Fruit fly (Drosophila melanogaster) ovary, adult (tissue): ENCODE results near the gene CG17928.

Experiments used
- CG17801 ChIP-seq: fragments of 200-800 bp; optimal IDR thresholded peaks from 2 replicates; lab custom pipeline; 2019; ENCODE audit warnings: missing biosample characterization, mild to moderate bottlenecking, missing genetic modification characterization, moderate library complexity; ENCODE audit not compliant: partially characterized antibody

The CG17928 gene

DNA sequence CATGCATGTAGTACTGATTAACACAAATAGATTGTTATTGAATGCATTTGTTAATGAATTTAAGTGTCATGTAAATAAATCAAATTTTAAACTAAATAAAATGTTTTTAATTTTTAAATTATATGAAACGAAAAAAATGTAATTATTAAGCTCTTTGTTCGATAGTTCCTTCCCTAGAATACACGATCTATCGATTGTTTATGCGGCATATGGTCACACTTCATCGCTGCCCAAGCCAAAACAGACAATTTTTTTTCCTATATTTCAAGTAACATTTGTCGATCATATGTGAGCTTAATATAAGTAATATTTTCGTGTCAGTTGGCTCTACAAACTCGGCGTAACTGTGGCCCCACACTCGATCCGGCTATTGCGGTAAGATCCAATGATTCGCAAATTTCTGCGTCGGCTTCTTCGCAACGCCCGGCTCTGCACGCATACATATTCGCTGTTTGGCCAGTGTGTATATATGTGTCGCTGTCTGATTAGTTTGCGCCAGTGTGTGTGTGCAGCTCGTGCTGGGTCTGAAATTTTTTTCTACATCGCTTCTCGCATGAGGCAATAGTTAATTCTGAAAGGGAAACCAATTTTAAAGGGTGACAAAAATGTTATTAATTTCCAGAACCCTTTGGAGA, 35.6 kb downstream of the CG17928 start, which contains the start of gene AspRS-m:
Gene AspRS-m (plus strand): TSS at position 207 of the 635 bp plus-strand sequence.
- peak; percentile 48 for TF ChIP-seq CG17801

DNA sequence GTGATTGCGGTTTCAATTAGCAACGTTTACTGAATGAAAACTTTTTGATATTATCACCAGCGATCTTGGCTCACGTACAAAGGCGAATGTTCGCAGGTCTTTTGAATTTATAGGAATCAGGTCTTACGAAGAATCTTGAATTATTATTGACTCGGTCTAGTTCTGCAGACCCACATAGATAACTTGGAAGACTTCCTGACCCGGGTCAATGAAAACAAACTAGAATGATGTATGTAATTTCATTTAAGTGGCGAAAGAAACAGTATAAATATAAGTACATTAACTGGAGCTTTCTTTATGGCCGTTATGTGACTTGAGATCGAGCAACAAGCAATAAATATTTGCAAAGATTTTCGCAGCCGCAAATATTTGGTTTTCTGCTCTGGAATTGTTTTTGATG, 43.0 kb downstream of the CG17928 start, which contains the start of gene CG13282:
Gene CG13282 (minus strand): TSS at position 101 of the 400 bp plus-strand sequence.
- TF ChIP-seq CG17801 = no peak

DNA sequence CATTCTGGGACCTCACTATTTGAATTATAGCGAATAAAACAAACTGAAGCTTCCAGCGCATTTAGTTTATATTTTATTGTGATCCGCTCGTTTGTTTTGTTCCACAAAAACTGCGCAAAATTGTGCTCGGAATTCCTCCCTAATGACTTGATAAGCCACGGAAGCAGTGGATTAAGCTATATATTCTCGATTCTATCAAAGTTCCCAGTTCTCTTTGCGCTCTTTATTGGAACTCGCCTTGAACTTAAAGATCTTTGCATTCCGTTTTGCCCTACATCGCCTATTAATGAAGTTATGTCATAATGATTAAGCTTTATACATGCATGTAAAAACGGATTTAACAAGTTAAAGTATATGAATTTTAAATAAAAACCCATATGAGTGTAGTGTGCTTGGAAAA, 45.8 kb downstream of the CG17928 start, which contains the start of gene Nepl9:
Gene Nepl9 (minus strand): TSS at position 101 of the 400 bp plus-strand sequence.
- no peak for TF ChIP-seq CG17801

DNA sequence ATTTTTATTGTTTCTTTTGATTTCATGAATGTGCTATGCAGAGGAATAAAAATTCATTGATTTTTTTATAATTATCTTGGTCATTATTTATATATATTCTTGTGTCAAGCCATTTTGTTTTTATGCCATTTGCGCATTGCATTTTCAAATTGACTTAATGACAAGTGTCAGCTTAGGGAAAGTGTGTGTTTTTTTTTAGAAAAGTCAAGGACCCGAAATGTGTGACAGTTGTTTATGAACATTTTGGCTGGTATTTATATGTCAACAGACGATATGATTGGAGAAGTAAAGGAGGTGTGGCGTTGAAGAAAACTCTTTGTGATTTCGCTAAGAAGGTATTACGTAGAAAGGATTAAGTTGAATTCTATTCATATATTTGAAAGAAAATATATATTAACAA, 46.3 kb downstream of the CG17928 start, which contains the start of the genes SclA and SclB:
Gene SclA (plus strand): TSS at position 301 of the 400 bp plus-strand sequence.
Gene SclB (plus strand): TSS at position 301 of the 400 bp plus-strand sequence.
- no peak for TF ChIP-seq CG17801

DNA sequence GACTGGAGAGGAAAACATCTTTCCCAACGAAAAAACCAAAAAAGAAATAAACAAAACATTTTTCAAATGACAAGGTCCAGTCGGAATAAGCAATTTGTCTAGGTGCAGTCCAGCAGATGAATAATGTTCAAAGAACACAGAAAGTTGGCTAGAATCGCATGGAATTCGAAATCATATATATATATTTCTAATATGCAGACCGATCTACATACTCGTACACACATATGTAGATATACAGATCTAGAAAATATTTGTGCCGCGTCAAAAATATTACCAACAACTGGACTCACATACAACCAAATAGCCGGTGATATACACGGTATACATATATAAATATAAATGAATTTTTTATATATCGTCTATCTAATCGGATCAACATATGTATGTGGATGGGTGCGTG, 48.3 kb downstream of the CG17928 start:
- TF ChIP-seq CG17801 = no peak

DNA sequence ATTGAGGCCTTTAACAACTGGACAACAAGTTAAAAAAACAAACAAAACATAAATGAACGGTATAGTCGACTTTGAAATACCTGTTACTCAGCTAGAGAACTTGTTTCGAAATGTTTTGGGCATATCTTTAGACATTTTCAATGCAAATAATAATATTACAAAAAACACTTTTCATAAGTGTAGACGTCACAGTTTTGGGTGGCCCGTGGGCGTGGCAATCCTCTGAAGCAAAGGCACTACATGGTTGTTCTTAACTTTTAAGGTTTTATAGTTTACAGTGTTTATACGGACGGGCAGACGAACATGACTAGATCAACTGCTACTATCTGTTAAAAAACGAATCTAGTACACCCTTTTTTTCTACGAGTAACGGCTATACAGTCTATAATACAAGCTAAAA, 51.1 kb downstream of the CG17928 start:
- TF ChIP-seq CG17801 = no peak
